Fruit fly (Drosophila melanogaster): Measurements from ENCODE around the gene CG5342.
A peak's percentile ranks its signal among the peaks of the same experiment; 100 is the strongest.

CG5342 gene

dm6 chr3R:11589764-11590358, 11.2 kb downstream of the CG5342 start, which contains the start of gene CG6791 (continued):
- TF ChIP-seq HLH54F (GFP tag; optimal IDR thresholded peaks at IDR 0.05) (no peak), run (tag; optimal IDR thresholded peaks at IDR 0.05) (no peak), CG18764 (GFP tag; optimal IDR thresholded peaks at IDR 0.05) (no peak), Awh (GFP tag; IDR thresholded peaks at IDR 0.05) (no peak), chif (GFP tag; optimal IDR thresholded peaks at IDR 0.05) (no peak), CG10565 (GFP tag; optimal IDR thresholded peaks at IDR 0.05) (no peak), CG10959 (GFP tag; IDR thresholded peaks at IDR 0.05) (no peak), CG3838 (GFP tag; optimal IDR thresholded peaks at IDR 0.05) (no peak), toy (GFP tag; IDR thresholded peaks at IDR 0.05) (no peak), nerfin-1 (tag; optimal IDR thresholded peaks at IDR 0.05) (no peak), CG7963 (GFP tag; IDR thresholded peaks at IDR 0.05; ENCODE audit: partially characterized antibody) (peak; percentile 73), CG8478 (optimal IDR thresholded peaks at IDR 0.05) (no peak), lab (GFP tag; optimal IDR thresholded peaks at IDR 0.05) (no peak), az2 (GFP tag; optimal IDR thresholded peaks at IDR 0.05) (no peak), Hr39 (optimal IDR thresholded peaks at IDR 0.05) (no peak), fu2 (GFP tag; optimal IDR thresholded peaks at IDR 0.05) (no peak), CG4707 (GFP tag; optimal IDR thresholded peaks at IDR 0.05) (no peak), pum (GFP tag; optimal IDR thresholded peaks at IDR 0.05) (no peak), CG11398 (GFP tag; optimal IDR thresholded peaks at IDR 0.05) (no peak), amos (GFP tag; IDR thresholded peaks at IDR 0.05; ENCODE audit: partially characterized antibody) (peak; percentile 90), CG6765 (GFP tag; optimal IDR thresholded peaks at IDR 0.05) (no peak), Mrtf (GFP tag; IDR thresholded peaks at IDR 0.05) (no peak), Dref (GFP tag; IDR thresholded peaks at IDR 0.05) (peak; percentile 96), HLHmδ (GFP tag; optimal IDR thresholded peaks at IDR 0.05) (no peak), tin (GFP tag; optimal IDR thresholded peaks at IDR 0.05) (no peak), maf-S (GFP tag; optimal IDR thresholded peaks at IDR 0.05) (no peak), dan (GFP tag; IDR thresholded peaks at IDR 0.05) (no peak), Xrp1 (GFP tag; IDR thresholded peaks at IDR 0.05) (no peak), dimm (GFP tag; IDR thresholded peaks at IDR 0.05) (no peak), CG32772 (GFP tag; IDR thresholded peaks at IDR 0.05) (no peak), ATbp (GFP tag; optimal IDR thresholded peaks at IDR 0.05) (no peak), CG4820 (GFP tag; optimal IDR thresholded peaks at IDR 0.05) (no peak), peb (GFP tag; IDR thresholded peaks at IDR 0.05) (no peak), CG17359 (tag; optimal IDR thresholded peaks at IDR 0.05) (no peak), CG16813 (GFP tag; IDR thresholded peaks at IDR 0.05; ENCODE audit: partially characterized antibody) (peak; percentile 84), ara (GFP tag; IDR thresholded peaks at IDR 0.05) (no peak), Deaf1 (tag; optimal IDR thresholded peaks at IDR 0.05) (no peak), CG7556 (GFP tag; optimal IDR thresholded peaks at IDR 0.05) (no peak), CG8089 (GFP tag; optimal IDR thresholded peaks at IDR 0.05) (no peak), Dad (GFP tag; optimal IDR thresholded peaks at IDR 0.05) (no peak), bab2 (GFP tag; optimal IDR thresholded peaks at IDR 0.05) (no peak), h (optimal IDR thresholded peaks at IDR 0.05) (no peak), CG7987 (GFP tag; optimal IDR thresholded peaks at IDR 0.05) (no peak), zen (tag; optimal IDR thresholded peaks at IDR 0.05) (no peak), grau (tag; optimal IDR thresholded peaks at IDR 0.05) (no peak), CG1647 (GFP tag; optimal IDR thresholded peaks at IDR 0.05) (no peak), schlank (tag; optimal IDR thresholded peaks at IDR 0.05) (no peak), CG13775 (GFP tag; optimal IDR thresholded peaks at IDR 0.05) (no peak), ERR (GFP tag; optimal IDR thresholded peaks at IDR 0.05) (no peak), CG18619 (GFP tag; optimal IDR thresholded peaks at IDR 0.05) (no peak), vnd (GFP tag; IDR thresholded peaks at IDR 0.05; ENCODE audit: partially characterized antibody) (peak; percentile 69; the same call in 2 of the 3 replicates), Bgb (GFP tag; IDR thresholded peaks at IDR 0.05; ENCODE audit: partially characterized antibody) (peak; percentile 92), onecut (GFP tag; IDR thresholded peaks at IDR 0.05) (no peak)

Data from whole organism, embryonic.